Fruit fly (Drosophila melanogaster): ENCODE results near the gene COX7A.
A peak's percentile ranks its signal among the peaks of the same experiment; 100 is the strongest.

Gene COX7A

DNA sequence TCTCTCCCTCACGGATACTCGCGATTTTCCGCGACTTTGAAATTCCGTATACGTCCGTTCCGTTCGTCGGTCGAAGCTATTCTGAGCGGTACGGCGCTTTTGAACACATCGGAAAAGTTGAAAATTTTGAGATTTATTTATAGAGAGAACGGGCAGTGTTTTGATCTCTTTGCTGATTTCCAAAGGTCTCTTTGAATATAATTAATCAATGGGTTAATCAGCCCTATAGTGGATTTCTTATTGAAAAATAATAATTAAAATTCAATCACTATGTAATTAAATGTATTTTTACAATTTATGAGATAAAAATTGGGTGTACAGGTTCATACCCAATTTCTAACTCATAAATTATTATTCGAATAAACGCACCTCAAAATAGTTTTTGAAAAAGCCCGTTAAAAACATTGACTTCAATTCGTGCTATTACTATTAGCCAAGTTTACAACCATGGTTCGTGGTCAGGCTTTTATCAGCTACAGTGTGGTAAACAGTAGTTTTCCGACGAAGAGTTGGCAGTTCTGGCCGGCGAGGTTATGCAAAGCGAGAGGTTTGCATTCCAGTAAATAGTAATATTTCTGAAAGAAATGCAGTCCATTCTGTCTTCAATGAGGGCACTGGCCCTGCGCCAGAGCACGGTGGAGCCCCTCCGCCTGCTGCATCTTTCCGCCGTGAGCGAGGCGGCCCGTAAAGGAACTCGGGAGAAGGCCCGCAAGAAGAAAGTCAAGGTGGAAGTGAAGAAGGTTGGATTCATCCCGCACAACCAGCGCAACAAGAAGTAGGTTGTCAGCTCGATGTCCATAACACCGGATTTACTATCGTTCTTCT, 39.7 kb downstream of the COX7A start, which contains the start of the genes CG9626 and mRpL1 (continued):
- TF ChIP-seq CG4617 (GFP tag; optimal IDR thresholded peaks at IDR 0.05; ENCODE audit: borderline replicate concordance) (peak; percentile 92), CG15073 (GFP tag; optimal IDR thresholded peaks at IDR 0.05) (no peak), CG12659 (GFP tag; optimal IDR thresholded peaks at IDR 0.05) (peak; percentile 52), CG7786 (GFP tag; optimal IDR thresholded peaks at IDR 0.05) (peak; percentile 9), Oli (tag; optimal IDR thresholded peaks at IDR 0.05) (no peak), CG5245 (GFP tag; optimal IDR thresholded peaks at IDR 0.05) (no peak), jumu (GFP tag; optimal IDR thresholded peaks at IDR 0.05) (peak; percentile 21), cad (GFP tag; optimal IDR thresholded peaks at IDR 0.05) (no peak), cg (GFP tag; optimal IDR thresholded peaks at IDR 0.05) (no peak), Hmx (GFP tag; optimal IDR thresholded peaks at IDR 0.05) (no peak), H2.0 (GFP tag; IDR thresholded peaks at IDR 0.05) (no peak), luna (GFP tag; optimal IDR thresholded peaks at IDR 0.05) (no peak), Hand (GFP tag; optimal IDR thresholded peaks at IDR 0.05) (no peak), Hr78 (GFP tag; optimal IDR thresholded peaks at IDR 0.05) (no peak), Stat92E (GFP tag; optimal IDR thresholded peaks at IDR 0.05) (no peak), CG13123 (GFP tag; optimal IDR thresholded peaks at IDR 0.05) (no peak), sug (tag; optimal IDR thresholded peaks at IDR 0.05) (peak; percentile 46), CG13287 (GFP tag; IDR thresholded peaks at IDR 0.05; ENCODE audit: partially characterized antibody) (peak; percentile 60), peb (GFP tag; IDR thresholded peaks at IDR 0.05) (no peak), CG17359 (tag; optimal IDR thresholded peaks at IDR 0.05) (no peak), hb (GFP tag; IDR thresholded peaks at IDR 0.05; ENCODE audit: partially characterized antibody) (no peak), mld (GFP tag; IDR thresholded peaks at IDR 0.05; ENCODE audit: partially characterized antibody) (no peak), CG13894 (tag; optimal IDR thresholded peaks at IDR 0.05) (no peak), CG15011 (GFP tag; optimal IDR thresholded peaks at IDR 0.05) (no peak), CG11723 (GFP tag; optimal IDR thresholded peaks at IDR 0.05) (no peak), sim (GFP tag; IDR thresholded peaks at IDR 0.05) (no peak), danr (GFP tag; IDR thresholded peaks at IDR 0.05) (no peak), MBD-R2 (GFP tag; IDR thresholded peaks at IDR 0.05) (peak; percentile 91), Hey (tag; optimal IDR thresholded peaks at IDR 0.05) (no peak), CG5953 (GFP tag; IDR thresholded peaks at IDR 0.05) (no peak), CG13296 (GFP tag; optimal IDR thresholded peaks at IDR 0.05) (no peak), sna (GFP tag; IDR thresholded peaks at IDR 0.05; ENCODE audit: partially characterized antibody) (no peak), Dip2 (GFP tag; IDR thresholded peaks at IDR 0.05) (no peak), CG4424 (GFP tag; optimal IDR thresholded peaks at IDR 0.05) (no peak), BtbVII (GFP tag; optimal IDR thresholded peaks at IDR 0.05) (no peak), CG9215 (GFP tag; IDR thresholded peaks at IDR 0.05) (no peak), crp (GFP tag; optimal IDR thresholded peaks at IDR 0.05) (peak in 1 of 2 experiments; percentile 16), Camta (GFP tag; optimal IDR thresholded peaks at IDR 0.05) (peak; percentile 31), CG14860 (GFP tag; IDR thresholded peaks at IDR 0.05; ENCODE audit: partially characterized antibody) (no peak), az2 (GFP tag; optimal IDR thresholded peaks at IDR 0.05) (no peak), sens-2 (GFP tag; IDR thresholded peaks at IDR 0.05) (no peak), Bgb (GFP tag; IDR thresholded peaks at IDR 0.05; ENCODE audit: partially characterized antibody) (0 out of 2 replicates have a peak, but pooled peaks have one; percentile 23), CG2120 (GFP tag; optimal IDR thresholded peaks at IDR 0.05) (peak; percentile 49), Pdp1 (GFP tag; optimal IDR thresholded peaks at IDR 0.05) (peak in 1 of 2 experiments; percentile 100), GATAe (GFP tag; conservative IDR thresholded peaks at IDR 0.05) (peak; percentile 70; the same call in 1 of the 2 replicates), CG18011 (GFP tag; optimal IDR thresholded peaks at IDR 0.05) (no peak), pum (GFP tag; optimal IDR thresholded peaks at IDR 0.05) (peak; percentile 1), Side (GFP tag; optimal IDR thresholded peaks at IDR 0.05) (no peak)
